Fruit fly (Drosophila melanogaster): Measurements from ENCODE around the gene CG11396.

DNA sequence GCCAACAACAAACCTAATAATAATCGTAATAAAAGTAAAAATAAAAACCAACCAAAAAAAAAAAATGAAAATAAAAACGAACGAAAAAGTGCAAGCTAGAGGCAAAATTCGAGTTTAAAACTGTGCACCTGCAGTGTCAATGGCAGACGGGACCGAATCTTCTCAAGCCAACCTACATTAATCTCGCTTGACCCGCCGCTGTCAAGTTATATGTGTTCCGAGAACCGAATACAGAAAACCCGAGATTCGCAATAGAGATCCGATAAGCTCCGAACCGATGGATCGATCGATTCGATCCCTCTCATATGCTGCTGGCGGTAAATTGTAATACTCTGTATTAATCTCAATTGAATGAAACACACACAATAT lies 15.3 kb downstream of the CG11396 start:
- no peak for TF ChIP-seq CG14655 (GFP tag; optimal IDR thresholded peaks at IDR 0.05)
- TF ChIP-seq CG17806 (tag; optimal IDR thresholded peaks at IDR 0.05), result no peak
